Worm (Caenorhabditis elegans): ENCODE data around the gene T16G1.18.

DNA sequence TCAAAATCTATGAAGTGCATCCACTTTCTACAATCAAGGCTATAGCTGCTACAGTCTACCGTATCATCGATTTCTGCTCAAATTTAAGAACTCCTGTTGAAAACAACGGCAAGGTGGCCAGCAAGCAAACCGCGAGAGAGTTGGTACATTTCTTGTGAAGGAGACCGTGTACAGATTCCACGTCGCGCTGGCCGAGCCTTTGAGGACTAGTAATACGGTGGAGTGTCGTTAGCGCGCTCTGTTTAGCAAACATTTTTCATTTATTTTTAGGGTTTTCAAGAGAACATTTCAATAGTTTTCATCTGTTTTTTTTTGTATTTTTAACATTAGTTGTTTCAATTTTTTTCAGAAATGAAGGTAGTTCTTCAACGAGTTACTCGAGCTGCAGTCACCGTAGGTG, 1.2 kb downstream of the T16G1.18 start, which contains the start of gene pqn-68:
- no peak for TF ChIP-seq ama-1 (optimal IDR thresholded peaks at IDR 0.05)
- TF ChIP-seq ceh-36 (tag; optimal IDR thresholded peaks at IDR 0.05) = no peak
- no peak; the same call in 1 of the 2 replicates for TF ChIP-seq tbx-37 (GFP tag; conservative IDR thresholded peaks at IDR 0.05)
- no peak for TF ChIP-seq sea-1 (GFP tag; conservative IDR thresholded peaks at IDR 0.05)
- no peak for TF ChIP-seq scrt-1 (GFP tag; IDR thresholded peaks at IDR 0.05)
- TF ChIP-seq tra-4 (tag; optimal IDR thresholded peaks at IDR 0.05) = no peak
- TF ChIP-seq hmg-4 (GFP tag; optimal IDR thresholded peaks at IDR 0.05) = no peak
- TF ChIP-seq ceh-13 (GFP tag; optimal IDR thresholded peaks at IDR 0.05) = no peak
- no peak for TF ChIP-seq hnd-1 (tag; optimal IDR thresholded peaks at IDR 0.05)
